Fruit fly (Drosophila melanogaster): ENCODE data around the gene spn-A.

The spn-A gene

DNA sequence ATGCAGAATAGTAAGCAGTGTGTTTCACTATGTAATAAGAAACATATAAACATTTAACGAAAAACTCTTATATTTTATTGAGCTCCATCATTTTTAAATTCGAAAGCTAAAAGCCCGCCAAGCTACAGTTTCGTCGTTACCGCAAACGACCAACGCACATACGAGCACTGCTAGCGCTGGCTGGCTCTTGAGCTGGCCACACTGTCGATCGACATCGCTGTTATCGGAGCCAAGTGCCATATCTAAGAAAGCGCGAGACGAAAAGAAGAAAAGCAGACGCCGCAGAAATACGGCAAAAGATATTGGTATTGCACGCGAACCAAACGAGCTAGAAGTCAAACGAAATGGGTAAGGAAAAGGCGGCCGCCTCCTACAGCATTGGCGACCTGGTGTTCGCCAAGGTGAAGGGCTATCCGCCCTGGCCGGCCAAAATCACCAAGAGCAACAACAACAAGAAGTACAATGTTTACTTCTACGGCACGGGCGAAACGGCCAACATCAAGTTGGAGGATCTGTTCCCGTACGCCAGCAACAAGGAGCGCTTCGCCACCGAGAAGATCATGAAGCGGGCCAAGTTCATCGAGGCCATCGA lies 3.3 kb downstream of the spn-A start, which contains the start of gene Jasper (continued):
- TF ChIP-seq CG13894 (tag; optimal IDR thresholded peaks at IDR 0.05) (peak; percentile 38), lilli (GFP tag; optimal IDR thresholded peaks at IDR 0.05) (peak; percentile 53), CG7357 (GFP tag; IDR thresholded peaks at IDR 0.05) (no peak), NfI (GFP tag; optimal IDR thresholded peaks at IDR 0.05) (peak; percentile 10), CG14050 (GFP tag; IDR thresholded peaks at IDR 0.05) (no peak), CG16779 (GFP tag; IDR thresholded peaks at IDR 0.05) (no peak), gt (GFP tag; IDR thresholded peaks at IDR 0.05) (no peak), CG12391 (tag; optimal IDR thresholded peaks at IDR 0.05) (peak; percentile 7), chif (GFP tag; optimal IDR thresholded peaks at IDR 0.05) (peak in 1 of 2 experiments; percentile 24), CG34422 (GFP tag; IDR thresholded peaks at IDR 0.05) (peak; percentile 67; the same call in 1 of the 3 replicates), CG10979 (tag; optimal IDR thresholded peaks at IDR 0.05) (no peak), Ravus (GFP tag; IDR thresholded peaks at IDR 0.05) (no peak), dan (GFP tag; IDR thresholded peaks at IDR 0.05) (no peak), sna (GFP tag; IDR thresholded peaks at IDR 0.05; ENCODE audit: partially characterized antibody) (no peak), Nf-YA (GFP tag; IDR thresholded peaks at IDR 0.05) (no peak), nom (GFP tag; optimal IDR thresholded peaks at IDR 0.05) (peak; percentile 43), CG2129 (GFP tag; IDR thresholded peaks at IDR 0.05; ENCODE audit: partially characterized antibody) (no peak), CG2116 (GFP tag; optimal IDR thresholded peaks at IDR 0.05) (peak; percentile 82), knrl (GFP tag; IDR thresholded peaks at IDR 0.05; ENCODE audit: partially characterized antibody) (peak; percentile 48; the same call in 2 of the 3 replicates), CG9876 (GFP tag; optimal IDR thresholded peaks at IDR 0.05) (no peak), CG14710 (tag; optimal IDR thresholded peaks at IDR 0.05) (peak; percentile 68), Sox100B (GFP tag; optimal IDR thresholded peaks at IDR 0.05) (no peak), Dll (GFP tag; IDR thresholded peaks at IDR 0.05; ENCODE audit: partially characterized antibody) (peak; percentile 58), CG10462 (GFP tag; optimal IDR thresholded peaks at IDR 0.05) (no peak), NK7.1 (GFP tag; optimal IDR thresholded peaks at IDR 0.05) (peak; percentile 24), CG10274 (GFP tag; optimal IDR thresholded peaks at IDR 0.05) (no peak), gsb-n (tag; optimal IDR thresholded peaks at IDR 0.05) (no peak), seq (GFP tag; IDR thresholded peaks at IDR 0.05) (no peak), CG17802 (tag; optimal IDR thresholded peaks at IDR 0.05) (no peak), CG2712 (tag; optimal IDR thresholded peaks at IDR 0.05) (peak; percentile 63), CG13296 (GFP tag; optimal IDR thresholded peaks at IDR 0.05) (no peak), tup (GFP tag; optimal IDR thresholded peaks at IDR 0.05) (no peak), ab (GFP tag; optimal IDR thresholded peaks at IDR 0.05) (no peak), dysf (GFP tag; IDR thresholded peaks at IDR 0.05) (no peak), emc (GFP tag; optimal IDR thresholded peaks at IDR 0.05) (no peak), CG15601 (tag; optimal IDR thresholded peaks at IDR 0.05) (peak; percentile 18), az2 (GFP tag; optimal IDR thresholded peaks at IDR 0.05) (no peak), Blimp-1 (GFP tag; optimal IDR thresholded peaks at IDR 0.05) (no peak), sob (GFP tag; IDR thresholded peaks at IDR 0.05) (peak; percentile 17; the same call in 1 of the 2 replicates), slp2 (GFP tag; optimal IDR thresholded peaks at IDR 0.05) (no peak), CG1024 (GFP tag; IDR thresholded peaks at IDR 0.05) (no peak), CG4820 (GFP tag; optimal IDR thresholded peaks at IDR 0.05) (no peak), Doc2 (GFP tag; IDR thresholded peaks at IDR 0.05) (no peak), CG16813 (GFP tag; IDR thresholded peaks at IDR 0.05; ENCODE audit: partially characterized antibody) (0 out of 3 replicates have a peak, but pooled peaks have one; percentile 42), CG3847 (GFP tag; IDR thresholded peaks at IDR 0.05) (peak; percentile 37; the same call in 1 of the 2 replicates), CG7372 (GFP tag; IDR thresholded peaks at IDR 0.05) (no peak), CG2120 (GFP tag; optimal IDR thresholded peaks at IDR 0.05) (peak; percentile 46), sima (GFP tag; optimal IDR thresholded peaks at IDR 0.05) (no peak), tgo (GFP tag; IDR thresholded peaks at IDR 0.05) (no peak), mam (GFP tag; optimal IDR thresholded peaks at IDR 0.05) (no peak)
